Fruit fly (Drosophila melanogaster): Measurements from ENCODE around the gene CycK.
A peak's percentile ranks its signal among the peaks of the same experiment; 100 is the strongest.

Gene CycK

DNA sequence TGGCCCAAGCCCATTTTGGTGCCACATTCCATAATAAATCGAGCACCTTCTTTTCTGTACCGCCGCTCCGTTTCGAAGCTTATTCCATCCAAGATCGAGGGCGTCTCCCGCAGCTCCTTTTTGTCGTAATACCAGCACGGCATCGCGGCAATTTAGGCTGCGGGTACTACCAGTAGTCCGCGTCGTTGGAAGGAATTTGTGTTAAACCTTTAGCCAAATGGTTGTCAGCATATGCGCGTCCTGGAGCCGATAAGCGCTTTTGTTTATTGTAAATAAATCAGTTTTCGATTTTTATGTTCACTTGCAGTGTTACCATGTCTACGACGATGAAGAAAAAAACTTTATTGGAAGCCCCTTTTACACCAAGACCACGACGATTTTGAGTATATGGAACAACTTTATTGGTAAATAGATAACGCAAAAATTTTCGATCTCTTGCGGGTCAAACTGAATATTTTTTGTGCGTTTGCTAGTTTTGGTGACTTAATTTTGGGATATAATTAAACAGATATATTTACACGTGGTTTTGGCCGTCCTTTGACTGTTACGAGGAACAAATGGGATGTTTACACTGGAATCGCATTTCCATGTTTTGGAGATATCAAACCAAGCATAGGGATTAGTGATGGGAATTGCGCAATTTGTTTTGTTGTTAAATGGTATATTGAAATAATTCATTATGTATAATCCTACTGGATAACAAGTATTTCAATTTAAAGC is at the start of gene CycK:
Gene CycK (minus strand): TSS at position 562 of the 720 bp plus-strand sequence.
- TF ChIP-seq Myc (optimal IDR thresholded peaks at IDR 0.05) (no peak), Sin3A (optimal IDR thresholded peaks at IDR 0.05) (no peak)

DNA sequence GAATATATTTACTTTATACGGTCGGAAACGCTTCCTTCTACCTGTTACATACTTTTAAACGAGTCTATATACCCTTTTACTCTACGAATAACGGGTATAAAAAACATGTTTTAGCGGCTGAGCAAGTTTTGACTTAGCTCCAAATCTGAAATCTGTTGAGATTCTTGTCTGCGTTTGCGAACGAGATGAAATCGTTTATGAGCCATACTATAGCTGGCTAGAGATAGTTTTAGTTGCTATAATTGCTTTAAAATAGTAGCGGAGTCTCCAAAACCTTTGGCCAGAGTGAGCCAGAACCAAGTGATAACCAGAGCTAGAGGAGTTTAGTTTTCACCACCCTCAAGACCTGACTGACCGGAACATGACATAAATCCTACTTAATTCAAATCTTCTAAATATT is 46.5 kb upstream of the CycK start:
- TF ChIP-seq insv (optimal IDR thresholded peaks at IDR 0.05) (no peak), Sin3A (optimal IDR thresholded peaks at IDR 0.05) (no peak), ttk (optimal IDR thresholded peaks at IDR 0.05) (no peak), psq (optimal IDR thresholded peaks at IDR 0.05) (no peak), Myc (optimal IDR thresholded peaks at IDR 0.05) (no peak), h (optimal IDR thresholded peaks at IDR 0.05) (no peak)

DNA sequence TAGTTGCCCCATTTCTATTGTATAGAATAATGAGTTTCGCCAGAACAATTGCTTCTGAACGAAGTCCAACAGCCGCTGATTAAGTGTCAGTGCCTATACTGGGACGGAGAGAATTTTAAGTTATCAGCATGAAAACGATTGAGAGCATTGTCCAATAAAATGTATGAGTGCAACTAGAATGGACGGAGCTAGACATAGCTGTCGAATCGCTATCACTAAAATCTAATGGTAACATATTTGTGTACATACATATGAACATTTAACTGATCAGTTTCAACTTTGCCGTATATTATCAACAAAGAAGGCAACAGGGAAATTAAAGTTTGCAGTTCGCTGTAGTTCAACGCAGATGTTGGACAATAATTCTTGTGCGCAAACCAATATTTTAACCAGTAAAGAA is 45.2 kb upstream of the CycK start, which contains the start of gene CG3635:
Gene CG3635 (plus strand): TSS at position 315 of the 400 bp plus-strand sequence.
- TF ChIP-seq Sin3A (optimal IDR thresholded peaks at IDR 0.05) (no peak), ttk (optimal IDR thresholded peaks at IDR 0.05) (no peak), Myc (optimal IDR thresholded peaks at IDR 0.05) (no peak), insv (optimal IDR thresholded peaks at IDR 0.05) (no peak), psq (optimal IDR thresholded peaks at IDR 0.05) (no peak), h (optimal IDR thresholded peaks at IDR 0.05) (no peak)

DNA sequence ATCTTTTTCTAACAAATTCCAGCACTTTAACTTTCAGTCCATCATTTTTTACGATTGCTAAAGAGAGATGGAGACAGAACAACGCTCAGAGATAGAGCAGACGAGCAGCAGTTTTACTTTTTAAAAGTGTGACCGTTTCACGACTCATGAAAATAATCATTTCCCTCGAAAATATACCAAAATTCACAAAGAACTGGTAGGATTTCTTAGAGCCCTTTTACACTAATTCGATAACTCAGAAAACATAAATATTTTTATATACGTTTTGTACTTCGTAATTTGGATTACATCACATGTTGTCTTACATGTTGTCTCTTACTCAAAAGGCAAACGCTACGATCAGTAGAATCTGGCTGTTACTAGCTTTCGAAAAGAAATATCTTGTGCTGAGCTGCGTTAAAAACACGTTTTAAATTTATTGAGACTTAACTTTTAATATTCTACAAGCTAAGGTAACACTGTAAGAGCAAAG is 39.1 kb upstream of the CycK start, which contains the start of gene Clamp:
Gene Clamp (minus strand): TSS at position 100 of the 472 bp plus-strand sequence.
- TF ChIP-seq insv (optimal IDR thresholded peaks at IDR 0.05) (no peak), h (optimal IDR thresholded peaks at IDR 0.05) (no peak), Sin3A (optimal IDR thresholded peaks at IDR 0.05) (no peak), psq (optimal IDR thresholded peaks at IDR 0.05) (no peak), Myc (optimal IDR thresholded peaks at IDR 0.05) (no peak), ttk (optimal IDR thresholded peaks at IDR 0.05) (no peak)

DNA sequence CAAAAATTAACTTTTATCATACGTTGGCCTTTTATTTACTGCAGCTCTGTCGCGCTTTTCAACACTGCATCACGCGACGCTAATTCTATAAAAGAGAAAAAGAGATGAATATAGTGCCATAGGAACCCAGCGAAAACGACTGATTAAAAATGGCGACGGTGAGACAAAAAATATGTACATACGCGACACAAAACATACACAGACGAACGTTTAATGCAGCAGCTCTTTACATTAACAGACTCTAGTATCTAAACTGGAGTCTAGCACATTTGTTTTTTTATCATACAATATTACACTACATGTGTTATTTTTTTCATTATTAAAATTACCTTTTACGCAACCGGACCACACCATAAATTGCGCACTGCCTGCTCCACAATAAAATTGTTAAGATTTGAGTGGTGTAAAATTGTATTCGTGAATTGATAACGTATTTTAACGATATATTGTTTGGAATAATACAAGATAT is 38.7 kb upstream of the CycK start:
- TF ChIP-seq h (optimal IDR thresholded peaks at IDR 0.05) (no peak), Sin3A (optimal IDR thresholded peaks at IDR 0.05) (no peak), ttk (optimal IDR thresholded peaks at IDR 0.05) (no peak), insv (optimal IDR thresholded peaks at IDR 0.05) (no peak), Myc (optimal IDR thresholded peaks at IDR 0.05) (no peak)

DNA sequence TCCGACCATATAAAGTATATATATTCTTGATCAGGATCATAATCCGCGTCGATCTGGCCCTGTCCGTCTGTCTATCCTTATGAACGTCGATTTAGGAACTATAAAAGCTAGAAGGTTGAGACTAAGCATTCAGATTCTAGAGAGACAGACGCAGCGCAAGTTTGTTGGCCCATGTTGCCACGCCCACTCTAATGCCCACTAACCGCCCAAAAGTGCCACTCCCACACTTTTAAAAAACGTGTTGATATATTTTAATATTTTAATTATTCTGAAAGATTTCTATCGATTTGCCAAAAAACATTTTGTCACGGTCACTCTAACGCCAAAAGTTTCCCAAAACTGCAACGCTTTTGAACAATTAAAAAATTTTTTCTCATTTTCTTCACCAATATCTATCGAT is 33.4 kb upstream of the CycK start:
- TF ChIP-seq insv (optimal IDR thresholded peaks at IDR 0.05): no peak
- TF ChIP-seq psq (optimal IDR thresholded peaks at IDR 0.05): no peak
- no peak for TF ChIP-seq Myc (optimal IDR thresholded peaks at IDR 0.05)
- no peak for TF ChIP-seq Sin3A (optimal IDR thresholded peaks at IDR 0.05)
- no peak for TF ChIP-seq ttk (optimal IDR thresholded peaks at IDR 0.05)
- no peak for TF ChIP-seq h (optimal IDR thresholded peaks at IDR 0.05)

DNA sequence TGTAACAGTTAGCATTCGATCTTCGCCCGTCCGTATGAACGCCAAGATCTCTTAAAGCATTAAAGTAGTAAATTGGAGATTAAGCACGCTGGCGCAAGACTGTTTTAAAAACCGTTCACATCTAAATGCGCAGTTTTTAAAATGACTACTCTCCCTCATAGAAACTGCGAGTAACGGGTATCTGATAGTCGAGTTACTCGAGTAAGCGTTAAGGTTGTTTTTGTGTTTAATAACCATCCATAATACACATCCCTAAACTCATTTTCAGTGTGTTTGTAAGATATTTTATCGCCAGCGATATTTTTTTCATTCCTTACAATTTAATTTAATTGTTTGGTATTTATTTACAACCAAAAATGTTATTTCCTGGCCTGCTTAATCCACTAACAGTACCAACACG is 29.9 kb upstream of the CycK start:
- TF ChIP-seq psq (optimal IDR thresholded peaks at IDR 0.05) (no peak), h (optimal IDR thresholded peaks at IDR 0.05) (no peak)

DNA sequence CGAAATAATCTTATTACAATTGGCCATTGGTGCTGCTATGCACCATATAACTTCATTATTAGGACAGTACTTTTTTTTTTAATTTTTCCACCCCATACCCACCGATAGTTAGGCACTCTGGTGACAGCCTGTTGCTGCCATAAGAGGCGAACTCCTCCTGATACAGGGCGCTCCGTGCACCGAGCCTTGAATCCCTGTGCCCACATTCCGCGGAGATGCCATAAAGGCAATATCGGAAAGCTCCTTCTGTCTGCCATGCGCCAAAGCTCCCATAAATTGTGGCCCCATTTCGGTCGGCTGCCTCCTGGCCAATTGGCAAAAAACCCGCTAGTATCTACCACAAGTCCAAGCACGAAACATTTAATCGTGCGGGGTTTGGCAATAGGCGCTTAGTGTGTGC is 23.3 kb upstream of the CycK start:
- TF ChIP-seq Myc (optimal IDR thresholded peaks at IDR 0.05) (no peak), psq (optimal IDR thresholded peaks at IDR 0.05) (no peak), h (optimal IDR thresholded peaks at IDR 0.05) (no peak), ttk (optimal IDR thresholded peaks at IDR 0.05) (no peak), insv (optimal IDR thresholded peaks at IDR 0.05) (no peak), Sin3A (optimal IDR thresholded peaks at IDR 0.05) (no peak)

DNA sequence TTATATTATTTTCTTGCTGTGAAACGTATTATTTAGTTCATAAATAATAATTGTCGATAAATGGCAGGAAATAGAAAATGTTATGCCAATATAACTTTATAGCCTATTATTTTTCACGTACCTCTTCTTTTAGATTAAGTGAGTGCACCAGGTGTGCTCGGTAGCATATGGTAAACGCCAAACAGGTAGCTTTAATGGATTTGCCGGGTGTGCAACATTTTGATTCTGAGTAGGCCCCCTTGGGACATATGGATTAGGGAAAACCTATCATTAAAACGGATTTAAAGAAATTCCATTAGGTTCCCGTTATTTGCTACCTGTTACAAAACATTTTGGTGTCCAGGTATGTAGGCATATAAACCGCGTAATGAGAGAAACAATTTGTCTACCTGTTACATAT is 21.4 kb upstream of the CycK start, which contains the start of gene dunk:
Gene dunk (plus strand): TSS at position 301 of the 400 bp plus-strand sequence.
- TF ChIP-seq insv (optimal IDR thresholded peaks at IDR 0.05): no peak
- no peak for TF ChIP-seq Sin3A (optimal IDR thresholded peaks at IDR 0.05)
- TF ChIP-seq ttk (optimal IDR thresholded peaks at IDR 0.05): no peak
- no peak for TF ChIP-seq h (optimal IDR thresholded peaks at IDR 0.05)
- no peak for TF ChIP-seq Myc (optimal IDR thresholded peaks at IDR 0.05)
- no peak for TF ChIP-seq psq (optimal IDR thresholded peaks at IDR 0.05)

DNA sequence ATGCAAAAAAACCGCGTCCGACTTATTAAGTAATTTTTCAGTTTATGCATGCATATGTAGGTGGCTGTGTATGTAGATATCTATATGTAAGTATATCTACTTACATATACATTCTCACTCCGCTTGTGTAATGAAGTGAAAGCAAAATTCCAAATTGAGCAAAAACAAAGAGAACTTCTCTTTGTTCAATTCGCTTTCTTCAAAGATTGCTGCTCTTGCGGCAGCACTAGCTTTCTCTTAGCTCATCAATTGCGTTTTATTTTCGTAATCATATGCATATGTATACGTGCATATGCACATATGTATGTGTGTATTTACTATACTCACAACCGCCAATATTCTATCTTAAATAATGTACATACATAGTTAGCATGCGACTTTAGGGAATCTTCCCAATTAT is 18.8 kb upstream of the CycK start:
- TF ChIP-seq insv (optimal IDR thresholded peaks at IDR 0.05): no peak
- no peak for TF ChIP-seq Myc (optimal IDR thresholded peaks at IDR 0.05)
- no peak for TF ChIP-seq h (optimal IDR thresholded peaks at IDR 0.05)
- no peak for TF ChIP-seq ttk (optimal IDR thresholded peaks at IDR 0.05)

DNA sequence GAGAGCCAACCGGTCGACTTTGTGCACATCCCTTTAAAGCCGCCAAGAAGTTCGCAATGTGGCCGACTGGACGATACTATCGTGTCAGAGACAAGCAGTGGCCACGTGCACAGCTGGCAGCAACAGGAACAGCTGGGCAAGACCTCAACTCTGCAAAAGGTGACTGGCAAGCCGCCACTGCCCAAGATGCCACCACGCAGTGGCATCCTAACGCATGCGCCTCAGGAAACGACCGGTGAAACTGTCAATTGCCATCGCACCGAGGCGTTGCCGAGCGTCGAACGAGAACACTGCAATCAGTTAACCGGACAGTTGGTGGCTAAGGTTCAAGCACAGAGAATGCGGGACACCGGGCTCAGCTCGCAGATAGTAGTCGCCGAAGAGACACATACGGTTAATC is 16.3 kb upstream of the CycK start:
- TF ChIP-seq Myc (optimal IDR thresholded peaks at IDR 0.05) (no peak), insv (optimal IDR thresholded peaks at IDR 0.05) (no peak), ttk (optimal IDR thresholded peaks at IDR 0.05) (peak; percentile 19), psq (optimal IDR thresholded peaks at IDR 0.05) (no peak)

DNA sequence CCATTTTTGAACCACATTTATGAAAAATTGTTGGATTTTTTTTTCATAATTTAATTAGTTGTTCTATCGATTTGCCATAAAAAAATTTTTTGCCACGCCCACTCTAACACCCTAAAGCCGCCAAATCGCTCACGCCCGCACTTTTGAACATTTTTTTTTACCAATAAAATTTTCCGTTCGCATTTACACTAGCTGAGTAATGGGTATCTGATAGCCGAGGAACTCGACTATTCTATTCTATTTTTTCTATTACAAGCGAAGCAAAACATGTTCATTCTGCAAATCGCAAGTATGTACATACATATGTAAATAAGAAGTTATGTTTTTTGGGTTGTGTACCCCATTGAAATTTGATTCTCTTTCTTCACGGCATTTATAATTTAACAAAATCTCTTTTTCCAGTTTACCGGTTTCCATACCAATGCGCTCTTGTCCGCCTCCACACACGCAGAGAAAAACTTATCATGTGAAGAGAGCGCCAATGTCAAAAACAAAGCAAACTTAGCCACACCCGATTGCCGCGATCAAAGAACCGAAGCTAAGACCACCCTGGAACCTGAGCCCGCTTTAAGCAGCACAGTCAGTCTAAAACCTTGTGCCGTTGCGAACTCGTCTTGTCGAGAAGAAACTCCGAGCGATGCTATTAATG is 15.5 kb upstream of the CycK start:
- no peak for TF ChIP-seq insv (optimal IDR thresholded peaks at IDR 0.05)
- TF ChIP-seq Sin3A (optimal IDR thresholded peaks at IDR 0.05): no peak
- TF ChIP-seq psq (optimal IDR thresholded peaks at IDR 0.05): no peak
- no peak for TF ChIP-seq ttk (optimal IDR thresholded peaks at IDR 0.05)
- no peak for TF ChIP-seq Myc (optimal IDR thresholded peaks at IDR 0.05)
- TF ChIP-seq h (optimal IDR thresholded peaks at IDR 0.05): no peak

DNA sequence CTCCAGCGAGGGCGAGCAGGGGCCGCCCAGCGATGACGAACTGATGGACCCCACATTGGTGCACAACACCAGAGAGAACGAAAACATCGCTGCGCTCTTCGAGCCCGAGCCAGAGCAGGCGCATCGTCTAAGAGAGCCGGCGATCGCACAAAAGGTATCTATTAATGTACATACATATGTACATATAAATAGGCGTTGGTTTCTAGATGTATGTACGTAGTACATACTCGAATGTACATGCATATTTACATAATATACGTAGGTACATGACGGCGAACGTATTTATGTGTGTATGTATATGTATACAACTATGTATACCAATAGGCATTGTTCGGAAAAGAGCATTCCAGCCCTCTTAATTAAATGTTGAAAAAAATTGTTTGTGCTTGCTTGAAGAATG is 14.2 kb upstream of the CycK start:
- TF ChIP-seq psq (optimal IDR thresholded peaks at IDR 0.05): no peak
- TF ChIP-seq h (optimal IDR thresholded peaks at IDR 0.05): no peak
- no peak for TF ChIP-seq ttk (optimal IDR thresholded peaks at IDR 0.05)
- TF ChIP-seq Sin3A (optimal IDR thresholded peaks at IDR 0.05): no peak
- no peak for TF ChIP-seq insv (optimal IDR thresholded peaks at IDR 0.05)
- TF ChIP-seq Myc (optimal IDR thresholded peaks at IDR 0.05): no peak
